Worm (Caenorhabditis elegans): Measurements from ENCODE around the gene ugt-44.

Gene ugt-44

DNA sequence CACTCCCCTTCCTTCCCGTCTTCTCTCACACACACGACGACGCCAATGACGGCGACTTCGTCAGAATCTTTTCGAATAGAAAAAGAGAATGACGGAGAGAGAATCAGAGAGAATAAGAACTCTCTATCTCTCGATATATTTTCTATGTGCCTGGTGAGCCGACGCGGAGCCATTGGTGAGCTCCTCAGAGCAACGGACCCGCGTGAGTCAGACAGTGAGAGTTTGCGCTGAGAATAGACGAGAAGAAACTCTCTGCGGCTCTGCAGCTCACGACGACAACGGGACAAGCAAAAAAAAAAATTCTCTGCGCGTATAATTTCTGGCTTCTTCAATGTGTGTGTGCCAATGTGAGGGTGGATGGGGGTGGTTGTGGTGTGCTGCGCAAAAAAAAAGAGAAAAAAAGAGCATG, 30.4 kb downstream of the ugt-44 start:
- peak; percentile 85 for TF ChIP-seq zfh-2 (GFP tag; conservative IDR thresholded peaks at IDR 0.05)
- no peak for TF ChIP-seq die-1 (tag; optimal IDR thresholded peaks at IDR 0.05)
- TF ChIP-seq K12H6.12 (tag; optimal IDR thresholded peaks at IDR 0.05): peak; percentile 75
- no peak for TF ChIP-seq ztf-28 (GFP tag; IDR thresholded peaks at IDR 0.05)
- TF ChIP-seq bed-1 (GFP tag; IDR thresholded peaks at IDR 0.05): no peak
- no peak for TF ChIP-seq F52B5.7 (tag; optimal IDR thresholded peaks at IDR 0.05)
- no peak for TF ChIP-seq F49E8.2 (tag; optimal IDR thresholded peaks at IDR 0.05; ENCODE audit: insufficient read depth)
- no peak for TF ChIP-seq F39B2.1 (GFP tag; IDR thresholded peaks at IDR 0.05)
- no peak for TF ChIP-seq lir-1 (GFP tag; conservative IDR thresholded peaks at IDR 0.05)
- TF ChIP-seq K11D2.4 (GFP tag; IDR thresholded peaks at IDR 0.05): no peak
- no peak for TF ChIP-seq athp-1 (tag; optimal IDR thresholded peaks at IDR 0.05)
- no peak for TF ChIP-seq Y56A3A.18 (GFP tag; IDR thresholded peaks at IDR 0.05)
- TF ChIP-seq lin-40 (tag; optimal IDR thresholded peaks at IDR 0.05): peak; percentile 44
- peak; percentile 14 for TF ChIP-seq somi-1 (GFP tag; optimal IDR thresholded peaks at IDR 0.05)
- peak; percentile 29 for TF ChIP-seq madf-10 (tag; optimal IDR thresholded peaks at IDR 0.05)
- TF ChIP-seq rcor-1 (GFP tag; IDR thresholded peaks at IDR 0.05): peak; percentile 19; the same call in 1 of the 2 replicates
- peak in 1 of 3 experiments; percentile 11 for TF ChIP-seq lin-35 (GFP tag; optimal IDR thresholded peaks at IDR 0.05)
- 0 out of 2 replicates have a peak, but pooled peaks have one; percentile 10 for TF ChIP-seq B0336.3 (GFP tag; IDR thresholded peaks at IDR 0.05)
- no peak for TF ChIP-seq dpff-1 (tag; optimal IDR thresholded peaks at IDR 0.05)
- TF ChIP-seq cebp-1 (GFP tag; IDR thresholded peaks at IDR 0.05): no peak
- peak; percentile 43 for TF ChIP-seq cebp-1 (tag; optimal IDR thresholded peaks at IDR 0.05)
- no peak for TF ChIP-seq F55B11.4 (tag; optimal IDR thresholded peaks at IDR 0.05; ENCODE audit: borderline replicate concordance, insufficient read depth)
- peak; percentile 41 for TF ChIP-seq attf-5 (GFP tag; optimal IDR thresholded peaks at IDR 0.05)
- 0 out of 2 replicates have a peak, but pooled peaks have one; percentile 4 for TF ChIP-seq egrh-3 (GFP tag; IDR thresholded peaks at IDR 0.05)
- peak; percentile 18; the same call in 1 of the 2 replicates for TF ChIP-seq hmg-1.2 (GFP tag; IDR thresholded peaks at IDR 0.05)
- peak; percentile 28 for TF ChIP-seq mcd-1 (GFP tag; IDR thresholded peaks at IDR 0.05)
- peak; percentile 11 for TF ChIP-seq snpc-4 (GFP tag; optimal IDR thresholded peaks at IDR 0.05)
- peak in 1 of 4 experiments; percentile 13 for TF ChIP-seq snpc-4 (tag; optimal IDR thresholded peaks at IDR 0.05)
- no peak for TF ChIP-seq ztf-18 (tag; optimal IDR thresholded peaks at IDR 0.05)
- peak; percentile 27 for TF ChIP-seq ceh-27 (GFP tag; optimal IDR thresholded peaks at IDR 0.05)
- TF ChIP-seq attf-6 (GFP tag; IDR thresholded peaks at IDR 0.05): no peak

DNA sequence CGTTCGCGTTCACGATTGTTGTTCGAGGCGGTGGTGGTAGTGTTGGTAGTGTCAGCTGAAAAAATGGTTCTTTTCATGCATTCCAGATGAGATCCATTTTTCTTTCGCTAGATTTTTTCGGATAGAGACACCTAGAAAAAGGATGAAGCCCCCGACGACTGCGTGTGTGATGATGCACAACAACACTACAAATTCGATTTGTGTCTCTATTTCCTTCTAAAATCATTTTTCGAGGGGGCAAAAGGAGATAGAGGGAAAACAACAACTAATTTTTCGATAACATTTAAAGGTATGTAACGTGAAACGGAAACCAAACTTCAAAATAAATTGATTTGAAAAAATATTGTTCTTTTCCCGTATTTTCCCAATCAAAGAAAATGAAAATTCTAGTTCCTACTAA, 30.9 kb downstream of the ugt-44 start:
- TF ChIP-seq F37B4.10 (GFP tag; IDR thresholded peaks at IDR 0.05) (no peak), F55B11.4 (tag; optimal IDR thresholded peaks at IDR 0.05; ENCODE audit: borderline replicate concordance, insufficient read depth) (no peak), unc-130 (GFP tag; optimal IDR thresholded peaks at IDR 0.05) (no peak), snpc-3.4 (tag; optimal IDR thresholded peaks at IDR 0.05) (no peak), hmg-20 (GFP tag; IDR thresholded peaks at IDR 0.05) (no peak), hmg-1.2 (GFP tag; IDR thresholded peaks at IDR 0.05) (no peak), tbx-9 (tag; optimal IDR thresholded peaks at IDR 0.05; ENCODE audit: borderline replicate concordance) (no peak), hrde-1 (tag; optimal IDR thresholded peaks at IDR 0.05; ENCODE audit: borderline replicate concordance) (no peak), lir-1 (GFP tag; conservative IDR thresholded peaks at IDR 0.05) (no peak), nfya-1 (tag; optimal IDR thresholded peaks at IDR 0.05; ENCODE audit: borderline replicate concordance, insufficient read depth) (no peak), let-526 (GFP tag; IDR thresholded peaks at IDR 0.05) (no peak), pha-4 (tag; optimal IDR thresholded peaks at IDR 0.05) (no peak), F52B5.7 (tag; optimal IDR thresholded peaks at IDR 0.05) (no peak), Y79H2A.3 (GFP tag; conservative IDR thresholded peaks at IDR 0.05) (no peak), bed-2 (GFP tag; IDR thresholded peaks at IDR 0.05) (no peak), ztf-18 (tag; optimal IDR thresholded peaks at IDR 0.05) (no peak), fkh-3 (tag; optimal IDR thresholded peaks at IDR 0.05) (no peak)

Data from whole organism, young adult.